Worm (Caenorhabditis elegans): ENCODE data around the gene nhr-34.

DNA sequence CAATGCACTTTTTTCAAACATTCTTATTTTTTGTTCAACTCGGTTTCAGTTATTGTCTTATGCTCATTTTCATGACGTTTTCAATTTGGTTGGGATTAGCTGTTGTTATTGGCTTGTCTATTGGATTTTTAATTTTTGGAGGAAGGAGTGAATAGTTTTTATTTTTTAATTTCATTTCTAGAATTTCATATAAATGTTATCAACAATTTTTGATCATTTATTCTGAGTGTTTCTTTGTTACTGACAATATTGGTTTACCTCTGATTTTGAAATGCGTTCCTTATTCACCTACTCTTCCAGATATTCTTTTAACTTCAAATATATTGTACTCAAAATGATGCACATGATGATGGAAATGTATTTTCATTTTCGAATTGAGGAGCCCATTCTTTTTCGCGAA, 21.5 kb downstream of the nhr-34 start, which contains the start of gene F58G6.7:
- TF ChIP-seq Y95B8A.8 (GFP tag; IDR thresholded peaks at IDR 0.05) = no peak
- no peak for TF ChIP-seq D2030.7 (GFP tag; IDR thresholded peaks at IDR 0.05)
- no peak for TF ChIP-seq nfya-2 (GFP tag; IDR thresholded peaks at IDR 0.05)
- TF ChIP-seq let-607 (tag; optimal IDR thresholded peaks at IDR 0.05) = no peak
- TF ChIP-seq snpc-4 (GFP tag; optimal IDR thresholded peaks at IDR 0.05) = no peak
- TF ChIP-seq snpc-4 (tag; optimal IDR thresholded peaks at IDR 0.05) = no peak

Data from whole organism, young adult.